Worm (Caenorhabditis elegans) whole organism, L1 larva: Measurements from ENCODE around the gene tim-1.
A peak's percentile ranks its signal among the peaks of the same experiment; 100 is the strongest.

Experiments
- C16A3.4 ChIP-seq: fragments of 150-350 bp; optimal IDR thresholded peaks from 2 replicates; lab custom pipeline; 2014; ENCODE audit warnings: missing biosample characterization, missing genetic modification characterization
- Y116A8C.19 ChIP-seq: sonication (generic microtip); optimal IDR thresholded peaks from 2 replicates; lab custom pipeline; 2016; ENCODE audit warnings: missing compliant biosample characterization, missing genetic modification characterization, borderline replicate concordance
- aha-1 ChIP-seq: fragments of 150-350 bp; optimal IDR thresholded peaks from 2 replicates; lab custom pipeline; 2014; ENCODE audit warnings: missing biosample characterization, missing genetic modification characterization
- aly-2 ChIP-seq: fragments of 150-350 bp; optimal IDR thresholded peaks from 2 replicates; lab custom pipeline; 2014; ENCODE audit warnings: missing biosample characterization, missing genetic modification characterization
- ama-1 ChIP-seq: fragments of 150-350 bp; optimal IDR thresholded peaks from 2 replicates; lab custom pipeline; 2014
- blmp-1 ChIP-seq: fragments of 150-350 bp; optimal IDR thresholded peaks from 2 replicates; lab custom pipeline; 2014; ENCODE audit warnings: missing biosample characterization, missing genetic modification characterization
- ceh-8 ChIP-seq: fragments of 200-800 bp; sonication (Bioruptor generic); optimal IDR thresholded peaks from 2 replicates; lab custom pipeline; 2018; ENCODE audit warnings: mild to moderate bottlenecking, missing genetic modification characterization, moderate library complexity, missing compliant biosample characterization
- ceh-82 ChIP-seq, 3 experiments: fragments of 150-350 bp in 1 of 3; sonication (generic microtip) in 2 of 3; optimal IDR thresholded peaks; 2 replicates each; lab custom pipeline; 2014 to 2017; ENCODE audit warnings: missing biosample characterization in 3 of 3, missing genetic modification characterization in 3 of 3
- ceh-90 ChIP-seq: sonication (generic microtip); optimal IDR thresholded peaks from 2 replicates; lab custom pipeline; 2016; ENCODE audit warnings: missing genetic modification characterization, missing compliant biosample characterization
- ces-1 ChIP-seq: fragments of 150-350 bp; optimal IDR thresholded peaks from 2 replicates; lab custom pipeline; 2014; ENCODE audit warnings: missing biosample characterization, missing genetic modification reagents, missing genetic modification characterization
- dpl-1 ChIP-seq, 3 experiments: fragments of 150-350 bp in 2 of 3; sonication (generic microtip) in 1 of 3; optimal IDR thresholded peaks; 2 replicates each; lab custom pipeline; 2014 to 2017; ENCODE audit warnings: missing biosample characterization in 3 of 3, missing genetic modification characterization in 3 of 3, missing genetic modification reagents in 3 of 3
- efl-1 ChIP-seq, 4 experiments: fragments of 150-350 bp; optimal IDR thresholded peaks in 3 of 4; peaks in 1 of 4; 1 replicate in 1 of 4; 2 replicates in 3 of 4; lab custom pipeline; 2014; ENCODE audit warnings: missing biosample characterization in 2 of 4, missing genetic modification characterization in 2 of 4, missing genetic modification reagents in 2 of 4
- egl-27 ChIP-seq, 2 experiments: fragments of 150-350 bp in 1 of 2; sonication (generic microtip); optimal IDR thresholded peaks; 3 replicates each; lab custom pipeline; 2017 to 2018; ENCODE audit warnings: missing biosample characterization in 2 of 2, missing genetic modification characterization in 2 of 2, missing genetic modification reagents in 2 of 2
- elt-2 ChIP-seq: sonication (generic microtip); optimal IDR thresholded peaks from 2 replicates; lab custom pipeline; 2016; ENCODE audit warnings: missing genetic modification characterization, mild to moderate bottlenecking, inconsistent platforms, missing compliant biosample characterization, missing genetic modification reagents
- fkh-10 ChIP-seq: sonication (generic microtip); optimal IDR thresholded peaks from 2 replicates; lab custom pipeline; 2017; ENCODE audit warnings: missing biosample characterization, missing genetic modification reagents, missing genetic modification characterization
- fos-1 ChIP-seq: fragments of 150-350 bp; optimal IDR thresholded peaks from 2 replicates; lab custom pipeline; 2014; ENCODE audit warnings: missing biosample characterization, missing genetic modification characterization
- grh-1 ChIP-seq: fragments of 200-800 bp; sonication (Bioruptor generic); IDR thresholded peaks from 2 replicates; pipeline ENCODE4 v1.3.6; 2022; ENCODE audit warnings: missing genetic modification reagents, missing genetic modification characterization, missing compliant biosample characterization
- hlh-17 ChIP-seq: fragments of 200-800 bp; sonication (Bioruptor generic); optimal IDR thresholded peaks from 2 replicates; lab custom pipeline; 2018; ENCODE audit warnings: missing genetic modification characterization, mild to moderate bottlenecking, missing compliant biosample characterization, moderate library complexity, borderline replicate concordance
- hpl-2 ChIP-seq: fragments of 150-350 bp; optimal IDR thresholded peaks from 2 replicates; lab custom pipeline; 2014; ENCODE audit warnings: missing biosample characterization, missing genetic modification reagents, missing genetic modification characterization
- isw-1 ChIP-seq: fragments of 200-800 bp; sonication (Bioruptor generic); IDR thresholded peaks from 2 replicates; pipeline ENCODE4 v1.3.6; 2022; ENCODE audit warnings: missing genetic modification characterization, missing compliant biosample characterization
- lin-14 ChIP-seq: fragments of 200-800 bp; sonication (Bioruptor generic); optimal IDR thresholded peaks from 2 replicates; lab custom pipeline; 2018; ENCODE audit warnings: mild to moderate bottlenecking, missing genetic modification characterization, moderate library complexity, missing compliant biosample characterization
- lin-15B ChIP-seq: fragments of 150-350 bp; sonication (generic microtip); optimal IDR thresholded peaks from 3 replicates; lab custom pipeline; 2014; ENCODE audit warnings: missing biosample characterization, missing genetic modification characterization
- lin-35 ChIP-seq, 2 experiments: fragments of 150-350 bp; optimal IDR thresholded peaks; 2 replicates each; lab custom pipeline; 2014; ENCODE audit warnings: missing biosample characterization in 2 of 2, missing genetic modification characterization in 2 of 2, missing genetic modification reagents in 2 of 2
- lir-3 ChIP-seq: sonication (generic microtip); optimal IDR thresholded peaks from 2 replicates; lab custom pipeline; 2016; ENCODE audit warnings: mild to moderate bottlenecking, missing genetic modification characterization, moderate library complexity, missing compliant biosample characterization; ENCODE audit not compliant: poor library complexity
- lsy-2 ChIP-seq, 2 experiments: fragments of 150-350 bp; optimal IDR thresholded peaks; 2 replicates each; lab custom pipeline; 2014; ENCODE audit warnings: missing biosample characterization in 2 of 2, missing genetic modification characterization in 2 of 2
- mab-9 ChIP-seq: fragments of 200-800 bp; sonication (Bioruptor generic); IDR thresholded peaks from 2 replicates; pipeline ENCODE4 v1.3.6; 2022; ENCODE audit warnings: missing genetic modification reagents, missing genetic modification characterization, missing compliant biosample characterization
- mef-2 ChIP-seq: fragments of 150-350 bp; optimal IDR thresholded peaks from 2 replicates; lab custom pipeline; 2014; ENCODE audit warnings: missing biosample characterization, missing genetic modification characterization
- nhr-11 ChIP-seq: fragments of 150-350 bp; optimal IDR thresholded peaks from 2 replicates; lab custom pipeline; 2014; ENCODE audit warnings: missing biosample characterization, missing genetic modification characterization
- nhr-237 ChIP-seq: fragments of 150-350 bp; optimal IDR thresholded peaks from 2 replicates; lab custom pipeline; 2014; ENCODE audit warnings: missing biosample characterization, missing genetic modification characterization
- nhr-47 ChIP-seq: sonication (generic microtip); optimal IDR thresholded peaks from 2 replicates; lab custom pipeline; 2016; ENCODE audit warnings: mild to moderate bottlenecking, missing genetic modification characterization, moderate library complexity, missing compliant biosample characterization
- nhr-71 ChIP-seq: sonication (generic microtip); optimal IDR thresholded peaks from 2 replicates; lab custom pipeline; 2016; ENCODE audit warnings: mild to moderate bottlenecking, missing genetic modification characterization, moderate library complexity, missing compliant biosample characterization
- nhr-84 ChIP-seq: sonication (generic microtip); optimal IDR thresholded peaks from 2 replicates; lab custom pipeline; 2017; ENCODE audit warnings: missing biosample characterization, missing genetic modification characterization
- nhr-85 ChIP-seq: sonication (generic microtip); peaks from one replicate; lab custom pipeline; 2016; ENCODE audit warnings: missing genetic modification characterization, inconsistent platforms, missing compliant biosample characterization
- pax-3 ChIP-seq: fragments of 200-800 bp; sonication (Bioruptor generic); optimal IDR thresholded peaks from 2 replicates; lab custom pipeline; 2018; ENCODE audit warnings: mild to moderate bottlenecking, missing genetic modification characterization, moderate library complexity, missing compliant biosample characterization
- pqm-1 ChIP-seq: sonication (generic microtip); optimal IDR thresholded peaks from 3 replicates; lab custom pipeline; 2017; ENCODE audit warnings: missing biosample characterization, missing genetic modification characterization
- snu-23 ChIP-seq: sonication (generic microtip); optimal IDR thresholded peaks from 2 replicates; lab custom pipeline; 2016; ENCODE audit warnings: missing genetic modification characterization, missing compliant biosample characterization
- swsn-7 ChIP-seq: sonication (generic microtip); optimal IDR thresholded peaks from 2 replicates; lab custom pipeline; 2016; ENCODE audit warnings: missing genetic modification characterization, missing compliant biosample characterization
- tlp-1 ChIP-seq: fragments of 150-350 bp; optimal IDR thresholded peaks from 2 replicates; lab custom pipeline; 2014; ENCODE audit warnings: missing biosample characterization, missing genetic modification characterization
- unc-98 ChIP-seq: fragments of 200-800 bp; sonication (Bioruptor generic); IDR thresholded peaks from 2 replicates; pipeline ENCODE4 v1.3.6; 2022; ENCODE audit warnings: missing genetic modification characterization, missing compliant biosample characterization
- vab-15 ChIP-seq: sonication (generic microtip); optimal IDR thresholded peaks from 2 replicates; lab custom pipeline; 2017; ENCODE audit warnings: missing genotype, mild to moderate bottlenecking, missing genetic modification characterization, missing compliant biosample characterization
- xbp-1 ChIP-seq: sonication (generic microtip); optimal IDR thresholded peaks from 2 replicates; lab custom pipeline; 2016; ENCODE audit warnings: missing genetic modification characterization, missing compliant biosample characterization
- zip-4 ChIP-seq: fragments of 200-800 bp; sonication (Bioruptor generic); optimal IDR thresholded peaks from 2 replicates; lab custom pipeline; 2018; ENCODE audit warnings: mild to moderate bottlenecking, missing genetic modification characterization, moderate library complexity, missing compliant biosample characterization
- ztf-11 ChIP-seq, 2 experiments: sonication (generic microtip); optimal IDR thresholded peaks; 2 replicates each; lab custom pipeline; 2016 to 2017; ENCODE audit warnings: missing genetic modification characterization in 2 of 2, missing biosample characterization in 1 of 2, missing compliant biosample characterization in 1 of 2
- ztf-4 ChIP-seq: fragments of 150-350 bp; optimal IDR thresholded peaks from 2 replicates; lab custom pipeline; 2014; ENCODE audit warnings: missing biosample characterization, missing genetic modification characterization

tim-1 gene

DNA sequence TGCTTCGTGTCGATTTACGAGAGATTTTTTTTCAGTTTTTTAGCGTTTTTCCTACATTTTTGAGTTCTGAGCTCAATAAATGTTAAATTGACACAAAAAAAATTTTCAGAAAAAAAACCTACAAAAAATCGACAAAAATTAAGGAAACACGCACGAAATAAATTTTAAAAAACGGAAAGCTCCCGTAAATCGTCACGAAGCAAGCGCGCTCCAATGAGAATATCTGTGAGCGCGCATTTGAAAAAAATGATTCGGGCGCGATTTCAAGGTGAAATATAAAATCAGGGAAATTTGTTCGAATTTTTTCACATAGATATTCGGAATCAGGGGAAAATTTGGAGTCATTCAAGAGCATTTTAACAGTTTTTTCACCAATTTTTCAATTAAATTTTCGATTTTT is 26.8 kb downstream of the tim-1 start:
- TF ChIP-seq zip-4 (GFP tag; lab: Kevin White, UChicago), result no peak
- TF ChIP-seq Y116A8C.19, result no peak
- TF ChIP-seq fkh-10 (GFP tag; lab: Kevin White, UChicago), result no peak
- TF ChIP-seq ama-1, result no peak
- TF ChIP-seq dpl-1 (GFP tag; optimal IDR thresholded peaks at IDR 0.05; lab: Kevin White, UChicago), result peak in 1 of 3 experiments; percentile 32
- TF ChIP-seq lin-35 (GFP tag; optimal IDR thresholded peaks at IDR 0.05; lab: Kevin White, UChicago), result peak in 1 of 2 experiments; percentile 26
- peak in 1 of 2 experiments; percentile 45 for TF ChIP-seq efl-1 (optimal IDR thresholded peaks at IDR 0.05; lab: Kevin White, UChicago)
- TF ChIP-seq efl-1 (GFP tag; optimal IDR thresholded peaks at IDR 0.05 in 1 of 2; lab: Kevin White, UChicago), result peak; percentile 41 to 63
- peak; percentile 55 for TF ChIP-seq nhr-85
- no peak for TF ChIP-seq snu-23
- no peak for TF ChIP-seq ztf-11 (tag; optimal IDR thresholded peaks at IDR 0.05; lab: Kevin White, UChicago)
- TF ChIP-seq fos-1 (tag; lab: Kevin White, UChicago), result no peak

DNA sequence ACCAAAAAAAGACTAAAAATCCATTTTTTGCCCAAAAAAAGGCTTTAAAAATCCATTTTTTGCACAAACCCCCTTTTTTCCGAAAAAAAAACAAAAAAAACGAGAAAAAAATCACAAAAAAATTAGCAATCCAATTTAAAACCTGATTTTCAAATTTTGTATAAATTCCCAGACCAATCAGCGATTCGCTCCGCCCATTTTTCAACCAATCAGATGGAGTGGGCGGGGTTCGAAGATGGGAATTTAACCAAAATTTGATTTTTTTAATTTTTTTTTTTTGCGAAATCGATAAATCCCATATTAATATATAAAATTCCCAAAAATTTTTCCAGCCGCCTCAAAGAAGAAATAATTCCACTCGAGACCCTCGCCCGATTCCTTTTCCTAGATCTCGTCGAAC is 28.5 kb downstream of the tim-1 start:
- no peak for TF ChIP-seq mab-9 (GFP tag; lab: Robert Waterston, UW)
- no peak for TF ChIP-seq egl-27 (tag; optimal IDR thresholded peaks at IDR 0.05; lab: Kevin White, UChicago)
- no peak for TF ChIP-seq tlp-1 (tag; lab: Kevin White, UChicago)
- TF ChIP-seq pax-3, result no peak
- TF ChIP-seq ceh-90 (tag; lab: Kevin White, UChicago), result no peak
- TF ChIP-seq nhr-237 (tag; lab: Kevin White, UChicago), result no peak
- TF ChIP-seq grh-1 (GFP tag; lab: Robert Waterston, UW), result no peak
- TF ChIP-seq fkh-10 (GFP tag; lab: Kevin White, UChicago), result no peak
- TF ChIP-seq aha-1 (tag; lab: Kevin White, UChicago), result no peak
- TF ChIP-seq elt-2 (tag; lab: Kevin White, UChicago), result no peak

- TF ChIP-seq nhr-84 (tag; lab: Kevin White, UChicago), result no peak
- TF ChIP-seq lin-14 (GFP tag; lab: Kevin White, UChicago), result no peak
- TF ChIP-seq lir-3, result no peak
- TF ChIP-seq fkh-10 (GFP tag; lab: Kevin White, UChicago), result no peak
- no peak for TF ChIP-seq aly-2 (tag; lab: Kevin White, UChicago)
- no peak for TF ChIP-seq nhr-11 (tag; lab: Kevin White, UChicago)
- no peak for TF ChIP-seq isw-1 (GFP tag; lab: Robert Waterston, UW)
These were observed 29.1 kb downstream of the tim-1 start for ce11 chrIII:12220820-12221219.

ce11 chrIII:12218633-12219097 is 31.3 kb downstream of the tim-1 start, which contains the start of the genes gex-4 and gphr-1:
gex-4 (minus strand) TSS chrIII:12218634.
gphr-1 (plus strand) TSS chrIII:12219047.
- TF ChIP-seq lsy-2 (tag; optimal IDR thresholded peaks at IDR 0.05; lab: Kevin White, UChicago) (peak; percentile 58 to 81), isw-1 (GFP tag; lab: Robert Waterston, UW) (peak; percentile 63), nhr-84 (tag; lab: Kevin White, UChicago) (no peak), mab-9 (GFP tag; lab: Robert Waterston, UW) (no peak), elt-2 (tag; lab: Kevin White, UChicago) (no peak), Y116A8C.19 (no peak), swsn-7 (tag; lab: Kevin White, UChicago) (peak; percentile 57), nhr-71 (no peak), lin-15B (peak; percentile 68), grh-1 (GFP tag; lab: Robert Waterston, UW) (no peak), ceh-82 (tag; optimal IDR thresholded peaks at IDR 0.05; lab: Kevin White, UChicago) (peak in 1 of 3 experiments; percentile 31), vab-15 (no peak), mef-2 (tag; lab: Kevin White, UChicago) (no peak), unc-98 (GFP tag; lab: Robert Waterston, UW) (peak; percentile 67), blmp-1 (peak; percentile 9), ztf-4 (tag; lab: Kevin White, UChicago) (no peak), dpl-1 (GFP tag; optimal IDR thresholded peaks at IDR 0.05; lab: Kevin White, UChicago) (peak; percentile 46 to 70 (median 49)), xbp-1 (tag; lab: Kevin White, UChicago) (peak; percentile 63), lir-3 (no peak), fkh-10 (GFP tag; lab: Kevin White, UChicago) (no peak), ama-1 (no peak), nhr-47 (tag; lab: Kevin White, UChicago) (peak; percentile 73), pqm-1 (no peak), hpl-2 (GFP tag; lab: Kevin White, UChicago) (no peak), efl-1 (optimal IDR thresholded peaks at IDR 0.05; lab: Kevin White, UChicago) (peak; percentile 48 to 60), efl-1 (GFP tag; optimal IDR thresholded peaks at IDR 0.05 in 1 of 2; lab: Kevin White, UChicago) (peak; percentile 67 to 96), ztf-11 (tag; optimal IDR thresholded peaks at IDR 0.05; lab: Kevin White, UChicago) (peak in 1 of 2 experiments; percentile 49), nhr-237 (tag; lab: Kevin White, UChicago) (no peak), C16A3.4 (peak; percentile 63), ces-1 (no peak), ceh-8 (GFP tag; lab: Kevin White, UChicago) (no peak), hlh-17 (GFP tag; lab: Kevin White, UChicago) (no peak)
